Worm (Caenorhabditis elegans): ENCODE results near the gene K07F5.14.

DNA sequence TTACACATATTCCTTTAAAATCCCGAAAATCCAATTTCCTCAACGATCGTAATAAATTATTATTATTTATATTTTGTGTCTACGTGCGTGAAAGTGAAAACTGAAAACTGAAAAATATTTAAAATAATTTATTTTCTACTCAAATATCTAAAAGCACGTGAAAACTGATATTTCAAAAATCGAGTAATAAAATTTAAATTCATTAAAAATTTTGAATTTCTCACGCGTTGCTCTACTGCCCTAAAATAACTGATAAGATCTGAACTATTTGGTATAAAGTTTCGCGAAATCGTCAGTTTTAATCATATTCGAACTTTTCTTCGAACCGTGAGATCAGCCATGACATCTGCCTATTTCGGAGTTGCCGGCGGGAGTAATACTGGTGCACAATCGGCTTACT, 9.8 kb upstream of the K07F5.14 start, which contains the start of gene ssq-1:
- TF ChIP-seq cnd-1 (tag; optimal IDR thresholded peaks at IDR 0.05), result no peak
- TF ChIP-seq lin-13 (tag; optimal IDR thresholded peaks at IDR 0.05), result no peak
- no peak for TF ChIP-seq lin-32 (GFP tag; optimal IDR thresholded peaks at IDR 0.05)
- TF ChIP-seq flh-1 (GFP tag; optimal IDR thresholded peaks at IDR 0.05), result no peak
- TF ChIP-seq blmp-1 (tag; optimal IDR thresholded peaks at IDR 0.05), result no peak
- TF ChIP-seq nhr-12 (tag; optimal IDR thresholded peaks at IDR 0.05), result no peak
- TF ChIP-seq ceh-83 (GFP tag; optimal IDR thresholded peaks at IDR 0.05), result no peak
- TF ChIP-seq snpc-4 (tag; optimal IDR thresholded peaks at IDR 0.05), result no peak
- TF ChIP-seq pha-4 (tag; optimal IDR thresholded peaks at IDR 0.05), result no peak
- TF ChIP-seq unc-62 (GFP tag; optimal IDR thresholded peaks at IDR 0.05), result no peak
- TF ChIP-seq ztf-11 (tag; optimal IDR thresholded peaks at IDR 0.05), result no peak
